Fruit fly (Drosophila melanogaster) whole organism, embryonic: ENCODE results near the gene dib.

Source experiments
- CG10267 ChIP-seq: fragments of 200-800 bp; sonication (Bioruptor generic); optimal IDR thresholded peaks from 2 replicates; lab custom pipeline; 2018; ENCODE audit warnings: missing biosample characterization, mild to moderate bottlenecking, missing genetic modification characterization, moderate library complexity
- CG10565 ChIP-seq: fragments of 200-800 bp; sonication (Bioruptor generic); optimal IDR thresholded peaks from 3 replicates; lab custom pipeline; 2016; ENCODE audit warnings: missing biosample characterization, mild to moderate bottlenecking, missing genetic modification characterization
- CG10959 ChIP-seq: fragments of 200-800 bp; sonication (Bioruptor generic); IDR thresholded peaks from 2 replicates; pipeline ENCODE4 v1.3.6; 2022; ENCODE audit warnings: missing biosample characterization, missing genetic modification characterization
- CG11560 ChIP-seq: fragments of 200-800 bp; sonication (Bioruptor generic); IDR thresholded peaks from 3 replicates; pipeline ENCODE4 v1.3.6; 2022; ENCODE audit warnings: missing biosample characterization, missing genetic modification characterization
- CG13287 ChIP-seq: fragments of 200-800 bp; sonication (Bioruptor generic); IDR thresholded peaks from 2 replicates; pipeline ENCODE4 v1.3.6; 2022; ENCODE audit warnings: missing biosample characterization, missing genetic modification characterization; ENCODE audit not compliant: partially characterized antibody
- CG17186 ChIP-seq: fragments of 200-800 bp; sonication (Bioruptor generic); optimal IDR thresholded peaks from 3 replicates; lab custom pipeline; 2017; ENCODE audit warnings: missing biosample characterization, missing genetic modification reagents, missing genetic modification characterization
- CG1792 ChIP-seq: fragments of 200-800 bp; sonication (Bioruptor generic); optimal IDR thresholded peaks from 2 replicates; lab custom pipeline; 2016; ENCODE audit warnings: missing biosample characterization, missing genetic modification characterization
- CG18011 ChIP-seq: fragments of 200-800 bp; sonication (Bioruptor generic); optimal IDR thresholded peaks from 2 replicates; lab custom pipeline; 2017; ENCODE audit warnings: missing biosample characterization, missing genetic modification characterization, mild to moderate bottlenecking, moderate library complexity, missing genotype
- CG2116 ChIP-seq: fragments of 200-800 bp; sonication (Bioruptor generic); optimal IDR thresholded peaks from 3 replicates; lab custom pipeline; 2018; ENCODE audit warnings: missing biosample characterization, mild to moderate bottlenecking, missing genetic modification characterization
- CG31441 ChIP-seq: fragments of 200-800 bp; sonication (Bioruptor generic); IDR thresholded peaks from 2 replicates; pipeline ENCODE4 v1.3.6; 2022; ENCODE audit warnings: missing biosample characterization, missing genetic modification characterization
- CG3281 ChIP-seq: fragments of 200-800 bp; sonication (Bioruptor generic); optimal IDR thresholded peaks from 3 replicates; lab custom pipeline; 2017; ENCODE audit warnings: missing biosample characterization, mild to moderate bottlenecking, missing genetic modification characterization
- CG34422 ChIP-seq: fragments of 200-800 bp; sonication (Bioruptor generic); IDR thresholded peaks from 3 replicates; pipeline ENCODE4 v1.3.6; 2022; ENCODE audit warnings: missing biosample characterization, missing genetic modification characterization
- CG4820 ChIP-seq: fragments of 200-800 bp; sonication (Bioruptor generic); optimal IDR thresholded peaks from 3 replicates; lab custom pipeline; 2016; ENCODE audit warnings: missing biosample characterization, missing genetic modification characterization
- CG7271 ChIP-seq: fragments of 200-800 bp; sonication (Bioruptor generic); optimal IDR thresholded peaks from 2 replicates; lab custom pipeline; 2018; ENCODE audit warnings: missing biosample characterization, mild to moderate bottlenecking, missing genetic modification characterization, moderate library complexity
- CG7745 ChIP-seq: fragments of 200-800 bp; sonication (Bioruptor generic); optimal IDR thresholded peaks from 2 replicates; lab custom pipeline; 2018; ENCODE audit warnings: missing biosample characterization, mild to moderate bottlenecking, missing genetic modification characterization, moderate library complexity
- CG8290 ChIP-seq, 3 experiments: fragments of 200-800 bp; sonication (Bioruptor generic); optimal IDR thresholded peaks; 2 replicates each; lab custom pipeline; 2016 to 2019; ENCODE audit warnings: missing biosample characterization in 3 of 3, missing genetic modification characterization in 3 of 3, mild to moderate bottlenecking in 2 of 3, moderate library complexity in 1 of 3
- CoRest ChIP-seq: fragments of 200-800 bp; sonication (Bioruptor generic); optimal IDR thresholded peaks from 3 replicates; lab custom pipeline; 2018; ENCODE audit warnings: missing biosample characterization, mild to moderate bottlenecking, missing genetic modification characterization, moderate library complexity
- Dp ChIP-seq: fragments of 200-800 bp; sonication (Bioruptor generic); optimal IDR thresholded peaks from 2 replicates; lab custom pipeline; 2018; ENCODE audit warnings: missing biosample characterization, mild to moderate bottlenecking, missing genetic modification characterization, moderate library complexity
- ERR ChIP-seq: fragments of 200-800 bp; sonication (Bioruptor generic); optimal IDR thresholded peaks from 2 replicates; lab custom pipeline; 2016; ENCODE audit warnings: missing biosample characterization, missing genetic modification characterization
- Gug ChIP-seq: fragments of 200-800 bp; sonication (Bioruptor generic); IDR thresholded peaks from 4 replicates; pipeline ENCODE4 v1.3.6; 2022; ENCODE audit warnings: missing biosample characterization, missing genetic modification characterization
- HLH4C ChIP-seq: fragments of 200-800 bp; sonication (Bioruptor generic); IDR thresholded peaks from 3 replicates; pipeline ENCODE4 v1.3.6; 2022; ENCODE audit warnings: missing biosample characterization, missing genetic modification characterization; ENCODE audit not compliant: partially characterized antibody
- Hey ChIP-seq: fragments of 200-800 bp; sonication (Bioruptor generic); optimal IDR thresholded peaks from 3 replicates; lab custom pipeline; 2018; ENCODE audit warnings: missing biosample characterization, mild to moderate bottlenecking, missing genetic modification characterization
- HmgZ ChIP-seq: fragments of 200-800 bp; sonication (Bioruptor generic); optimal IDR thresholded peaks from 2 replicates; lab custom pipeline; 2018; ENCODE audit warnings: missing biosample characterization, mild to moderate bottlenecking, missing genetic modification characterization
- MBD-R2 ChIP-seq: fragments of 200-800 bp; sonication (Bioruptor generic); IDR thresholded peaks from 2 replicates; pipeline ENCODE4 v1.3.6; 2022; ENCODE audit warnings: missing biosample characterization, missing genetic modification characterization
- MESR4 ChIP-seq: fragments of 200-800 bp; sonication (Bioruptor generic); optimal IDR thresholded peaks from 2 replicates; lab custom pipeline; 2018; ENCODE audit warnings: missing biosample characterization, mild to moderate bottlenecking, missing genetic modification characterization, moderate library complexity
- Mrtf ChIP-seq: fragments of 200-800 bp; sonication (Bioruptor generic); IDR thresholded peaks from 3 replicates; pipeline ENCODE4 v1.3.6; 2022; ENCODE audit warnings: missing biosample characterization, missing genetic modification characterization
- NC2β ChIP-seq: fragments of 200-800 bp; sonication (Bioruptor generic); optimal IDR thresholded peaks from 2 replicates; lab custom pipeline; 2016; ENCODE audit warnings: missing biosample characterization, missing genetic modification characterization
- PHDP ChIP-seq: fragments of 200-800 bp; sonication (Bioruptor generic); optimal IDR thresholded peaks from 3 replicates; lab custom pipeline; 2018; ENCODE audit warnings: missing biosample characterization, mild to moderate bottlenecking, missing genetic modification characterization, moderate library complexity
- Rfx ChIP-seq: fragments of 200-800 bp; sonication (Bioruptor generic); IDR thresholded peaks from 2 replicates; pipeline ENCODE4 v1.3.6; 2022; ENCODE audit warnings: missing biosample characterization, missing genetic modification characterization
- Sin3A ChIP-seq: fragments of >200 bp; optimal IDR thresholded peaks from 2 replicates; lab custom pipeline; 2018
- bcd ChIP-seq: fragments of 200-800 bp; sonication (Bioruptor generic); optimal IDR thresholded peaks from 2 replicates; lab custom pipeline; 2017; ENCODE audit warnings: missing biosample characterization, mild to moderate bottlenecking, missing genetic modification characterization
- bsh ChIP-seq, 2 experiments: fragments of 200-800 bp; sonication (Bioruptor generic); optimal IDR thresholded peaks; 2 replicates each; lab custom pipeline; 2017 to 2018; ENCODE audit warnings: mild to moderate bottlenecking in 2 of 2, missing biosample characterization in 2 of 2, missing genetic modification characterization in 2 of 2, moderate library complexity in 1 of 2
- cato ChIP-seq: fragments of 200-800 bp; sonication (Bioruptor generic); optimal IDR thresholded peaks from 2 replicates; lab custom pipeline; 2016; ENCODE audit warnings: missing biosample characterization, missing genetic modification characterization, borderline replicate concordance
- chn ChIP-seq: fragments of 200-800 bp; sonication (Bioruptor generic); optimal IDR thresholded peaks from 2 replicates; lab custom pipeline; 2016; ENCODE audit warnings: missing biosample characterization, missing genetic modification characterization
- ci ChIP-seq: fragments of 200-800 bp; sonication (Bioruptor generic); IDR thresholded peaks from 3 replicates; pipeline ENCODE4 v1.3.6; 2022; ENCODE audit warnings: missing biosample characterization, missing genetic modification characterization
- crp ChIP-seq, 2 experiments: fragments of 200-800 bp; sonication (Bioruptor generic); optimal IDR thresholded peaks; 2 replicates in 1 of 2; 3 replicates in 1 of 2; lab custom pipeline; 2017; ENCODE audit warnings: missing biosample characterization in 2 of 2, missing genetic modification characterization in 2 of 2, mild to moderate bottlenecking in 1 of 2, moderate library complexity in 1 of 2
- dm ChIP-seq: fragments of 200-800 bp; sonication (Bioruptor generic); optimal IDR thresholded peaks from 3 replicates; lab custom pipeline; 2016; ENCODE audit warnings: missing biosample characterization, missing genetic modification characterization
- emc ChIP-seq: fragments of 200-800 bp; sonication (Bioruptor generic); optimal IDR thresholded peaks from 2 replicates; lab custom pipeline; 2016; ENCODE audit warnings: missing biosample characterization, missing genetic modification characterization
- fu2 ChIP-seq: fragments of 200-800 bp; sonication (Bioruptor generic); optimal IDR thresholded peaks from 2 replicates; lab custom pipeline; 2016; ENCODE audit warnings: missing biosample characterization, missing genetic modification characterization
- hb ChIP-seq: fragments of 200-800 bp; sonication (Bioruptor generic); IDR thresholded peaks from 3 replicates; pipeline ENCODE4 v1.3.6; 2022; ENCODE audit warnings: missing biosample characterization, missing genetic modification characterization; ENCODE audit not compliant: partially characterized antibody
- mam ChIP-seq: fragments of 200-800 bp; sonication (Bioruptor generic); optimal IDR thresholded peaks from 3 replicates; lab custom pipeline; 2016; ENCODE audit warnings: missing biosample characterization, missing genetic modification characterization
- nmo ChIP-seq: fragments of 200-800 bp; sonication (Bioruptor generic); optimal IDR thresholded peaks from 2 replicates; lab custom pipeline; 2018; ENCODE audit warnings: missing biosample characterization, mild to moderate bottlenecking, missing genetic modification characterization, moderate library complexity
- run ChIP-seq: fragments of 200-800 bp; sonication (Bioruptor generic); optimal IDR thresholded peaks from 3 replicates; lab custom pipeline; 2018; ENCODE audit warnings: missing biosample characterization, mild to moderate bottlenecking, missing genetic modification characterization
- sc ChIP-seq, 3 experiments: fragments of >200 bp in 2 of 3; fragments of 200-800 bp in 1 of 3; sonication (Bioruptor generic) in 1 of 3; optimal IDR thresholded peaks; 2 replicates in 2 of 3; 3 replicates in 1 of 3; lab custom pipeline; 2017; ENCODE audit warnings: mild to moderate bottlenecking in 1 of 3, missing biosample characterization in 1 of 3, missing genetic modification characterization in 1 of 3, missing genetic modification reagents in 1 of 3
- sisA ChIP-seq: fragments of 200-800 bp; sonication (Bioruptor generic); IDR thresholded peaks from 2 replicates; pipeline ENCODE4 v1.3.6; 2022; ENCODE audit warnings: missing biosample characterization, missing genetic modification characterization
- stc ChIP-seq: fragments of 200-800 bp; sonication (Bioruptor generic); IDR thresholded peaks from 2 replicates; pipeline ENCODE4 v1.3.6; 2022; ENCODE audit warnings: missing biosample characterization, missing genetic modification characterization
- yki ChIP-seq: fragments of >200 bp; optimal IDR thresholded peaks from 3 replicates; lab custom pipeline; 2018

The dib gene

dm6 chr3L:4018228-4018928 lies 43.7 kb upstream of the dib start, which contains the start of gene FoxL1 (continued):
- TF ChIP-seq CG31441 (peak; percentile 30; the same call in 1 of the 2 replicates), CG7745 (tag; lab: Kevin White, UChicago) (no peak), CG13287 (GFP tag; lab: Robert Waterston, UW) (no peak), CG18011 (GFP tag; lab: Kevin White, UChicago) (no peak), NC2β (GFP tag; lab: Kevin White, UChicago) (no peak), bsh (GFP tag; optimal IDR thresholded peaks at IDR 0.05; lab: Kevin White, UChicago) (peak in 1 of 2 experiments; percentile 14), CoRest (tag; lab: Kevin White, UChicago) (peak; percentile 22)

DNA sequence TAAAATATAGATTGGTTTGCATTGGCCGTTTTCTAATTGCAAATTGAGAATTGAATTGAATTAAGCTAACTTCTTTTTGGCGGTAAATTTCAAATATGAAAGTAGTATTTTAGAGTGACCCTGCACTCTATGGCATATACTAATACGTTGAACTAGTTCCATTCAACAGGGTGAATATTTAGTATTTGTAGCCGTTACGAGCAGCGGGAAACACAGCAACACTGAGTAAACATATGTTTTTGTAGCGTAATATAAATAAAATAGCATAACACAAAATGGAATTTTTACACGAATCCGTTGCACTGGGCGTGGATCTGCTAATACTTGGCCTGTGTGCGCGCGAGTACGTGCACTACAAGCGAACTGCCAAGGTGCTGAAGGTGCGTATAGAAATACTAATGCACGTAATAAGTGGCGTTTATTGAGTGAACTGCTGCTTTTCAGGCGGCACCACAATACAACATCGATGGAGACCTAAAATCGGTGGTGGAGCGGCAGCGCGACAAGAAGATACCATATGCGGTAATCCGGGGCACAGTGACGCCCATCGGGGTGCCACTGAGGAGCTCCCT lies 40.7 kb upstream of the dib start, which contains the start of gene Mul1:
Mul1 (plus strand) TSS at position 198 of the 572 bp plus-strand sequence.
- TF ChIP-seq chn (GFP tag; lab: Kevin White, UChicago) (no peak), CG7271 (tag; lab: Kevin White, UChicago) (no peak), HmgZ (tag; lab: Kevin White, UChicago) (peak; percentile 35), CG10267 (tag; lab: Kevin White, UChicago) (peak; percentile 19), CG17186 (GFP tag; lab: Kevin White, UChicago) (peak; percentile 24), ci (GFP tag; lab: Robert Waterston, UW) (no peak), stc (GFP tag; lab: Robert Waterston, UW) (no peak), hb (GFP tag; lab: Robert Waterston, UW) (no peak), CG1792 (GFP tag; lab: Kevin White, UChicago) (no peak), Hey (tag; lab: Kevin White, UChicago) (no peak), yki (lab: Kevin White, UChicago) (no peak), sc (optimal IDR thresholded peaks at IDR 0.05; lab: Kevin White, UChicago) (no peak), sc (GFP tag; optimal IDR thresholded peaks at IDR 0.05; lab: Kevin White, UChicago) (no peak), Dp (GFP tag; lab: Kevin White, UChicago) (peak; percentile 91), Rfx (GFP tag; lab: Robert Waterston, UW) (no peak), Sin3A (lab: Kevin White, UChicago) (peak; percentile 3), cato (GFP tag; lab: Kevin White, UChicago) (no peak), Gug (GFP tag; lab: Robert Waterston, UW) (no peak), dm (GFP tag; lab: Kevin White, UChicago) (no peak), bcd (GFP tag; lab: Kevin White, UChicago) (no peak), CG11560 (tag; lab: Robert Waterston, UW) (no peak), CG34422 (GFP tag; lab: Robert Waterston, UW) (no peak), HLH4C (GFP tag; lab: Robert Waterston, UW) (0 out of 3 replicates have a peak, but pooled peaks have one; percentile 26), mam (no peak), CG4820 (no peak), MBD-R2 (GFP tag; lab: Robert Waterston, UW) (peak; percentile 83), PHDP (tag; lab: Kevin White, UChicago) (peak; percentile 10), emc (no peak), crp (GFP tag; optimal IDR thresholded peaks at IDR 0.05; lab: Kevin White, UChicago) (peak; percentile 68 to 92), MESR4 (GFP tag; lab: Kevin White, UChicago) (peak; percentile 54), ERR (GFP tag; lab: Kevin White, UChicago) (no peak), fu2 (GFP tag; lab: Kevin White, UChicago) (no peak), CG3281 (GFP tag; lab: Kevin White, UChicago) (no peak), CG10565 (GFP tag; lab: Kevin White, UChicago) (no peak), run (tag; lab: Kevin White, UChicago) (no peak), CG8290 (GFP tag; optimal IDR thresholded peaks at IDR 0.05; lab: Kevin White, UChicago) (no peak), CG8290 (tag; optimal IDR thresholded peaks at IDR 0.05; lab: Kevin White, UChicago) (peak in 1 of 2 experiments; percentile 45), sisA (GFP tag; lab: Robert Waterston, UW) (no peak), CG10959 (GFP tag; lab: Robert Waterston, UW) (no peak), nmo (GFP tag; lab: Kevin White, UChicago) (peak; percentile 37), CG2116 (GFP tag; lab: Kevin White, UChicago) (peak; percentile 42), Mrtf (GFP tag; lab: Robert Waterston, UW) (no peak)
